Fruit fly (Drosophila melanogaster): ENCODE measurements around the gene Cht7.

The Cht7 gene

dm6 chr3L:3080084-3080994 lies 26.4 kb downstream of the Cht7 start (continued):
- TF ChIP-seq Sox100B (GFP tag; optimal IDR thresholded peaks at IDR 0.05) (peak; percentile 38), az2 (GFP tag; optimal IDR thresholded peaks at IDR 0.05) (no peak), caup (GFP tag; optimal IDR thresholded peaks at IDR 0.05; ENCODE audit: severe bottlenecking) (peak; percentile 3), Side (GFP tag; optimal IDR thresholded peaks at IDR 0.05) (no peak), vnd (GFP tag; IDR thresholded peaks at IDR 0.05; ENCODE audit: partially characterized antibody) (no peak), CG6765 (GFP tag; optimal IDR thresholded peaks at IDR 0.05) (no peak), yki (optimal IDR thresholded peaks at IDR 0.05) (no peak), hkb (optimal IDR thresholded peaks at IDR 0.05) (no peak), hkb (GFP tag; IDR thresholded peaks at IDR 0.05) (peak; percentile 49; the same call in 1 of the 2 replicates), Blimp-1 (GFP tag; optimal IDR thresholded peaks at IDR 0.05) (peak; percentile 17), CG12391 (tag; optimal IDR thresholded peaks at IDR 0.05) (no peak), oc (tag; optimal IDR thresholded peaks at IDR 0.05) (peak; percentile 7), fd3F (GFP tag; optimal IDR thresholded peaks at IDR 0.05) (no peak), CG2712 (tag; optimal IDR thresholded peaks at IDR 0.05) (peak; percentile 18), gem (tag; optimal IDR thresholded peaks at IDR 0.05) (peak; percentile 97), CG30431 (GFP tag; optimal IDR thresholded peaks at IDR 0.05) (no peak), Ets65A (GFP tag) (peak; percentile 82), CG11504 (tag; optimal IDR thresholded peaks at IDR 0.05) (peak; percentile 45), Adf1 (GFP tag; IDR thresholded peaks at IDR 0.05) (no peak), pan (optimal IDR thresholded peaks at IDR 0.05) (no peak), pan (GFP tag; optimal IDR thresholded peaks at IDR 0.05 in 1 of 2, IDR thresholded peaks at IDR 0.05 in 1 of 2) (peak in 1 of 2 experiments; percentile 75), CG2678 (tag; optimal IDR thresholded peaks at IDR 0.05) (peak; percentile 59), dmrt11E (tag; optimal IDR thresholded peaks at IDR 0.05) (peak; percentile 13), grn (GFP tag; optimal IDR thresholded peaks at IDR 0.05) (peak; percentile 91), tx (GFP tag; optimal IDR thresholded peaks at IDR 0.05) (no peak), emc (GFP tag; optimal IDR thresholded peaks at IDR 0.05) (no peak), so (GFP tag; IDR thresholded peaks at IDR 0.05) (0 out of 3 replicates have a peak, but pooled peaks have one; percentile 24), CG2875 (GFP tag; optimal IDR thresholded peaks at IDR 0.05) (peak; percentile 32), CG11695 (GFP tag; IDR thresholded peaks at IDR 0.05) (peak; percentile 66; the same call in 1 of the 3 replicates), Fer1 (GFP tag; optimal IDR thresholded peaks at IDR 0.05) (peak; percentile 32), NfI (GFP tag; optimal IDR thresholded peaks at IDR 0.05) (no peak), CG10654 (GFP tag; optimal IDR thresholded peaks at IDR 0.05) (no peak), chn (GFP tag; optimal IDR thresholded peaks at IDR 0.05) (no peak), CG17328 (GFP tag; IDR thresholded peaks at IDR 0.05) (no peak), dm (GFP tag; optimal IDR thresholded peaks at IDR 0.05) (no peak), CG17612 (GFP tag; IDR thresholded peaks at IDR 0.05) (no peak), CG7372 (GFP tag; IDR thresholded peaks at IDR 0.05) (no peak), row (GFP tag; IDR thresholded peaks at IDR 0.05) (no peak), lilli (GFP tag; optimal IDR thresholded peaks at IDR 0.05) (no peak), BtbVII (GFP tag; optimal IDR thresholded peaks at IDR 0.05) (peak; percentile 34), CG6813 (GFP tag; optimal IDR thresholded peaks at IDR 0.05) (no peak), jing (GFP tag; optimal IDR thresholded peaks at IDR 0.05) (peak; percentile 30), nom (GFP tag; optimal IDR thresholded peaks at IDR 0.05) (no peak), al (GFP tag; IDR thresholded peaks at IDR 0.05) (no peak), CG7786 (GFP tag; optimal IDR thresholded peaks at IDR 0.05) (no peak), exex (tag; optimal IDR thresholded peaks at IDR 0.05) (peak; percentile 95), CG7963 (GFP tag; IDR thresholded peaks at IDR 0.05; ENCODE audit: partially characterized antibody) (no peak), Myb (GFP tag; optimal IDR thresholded peaks at IDR 0.05) (no peak), klu (GFP tag; IDR thresholded peaks at IDR 0.05) (no peak), CG6689 (GFP tag; IDR thresholded peaks at IDR 0.05) (peak; percentile 43)

Data from whole organism, embryonic.